Fruit fly (Drosophila melanogaster): ENCODE measurements around the gene Pp2B-14D.
A peak's percentile ranks its signal among the peaks of the same experiment; 100 is the strongest.

Pp2B-14D gene

dm6 chrX:16552567-16552966, 7.2 kb downstream of the Pp2B-14D start (continued):
- TF ChIP-seq CG7963 (GFP tag; IDR thresholded peaks at IDR 0.05; ENCODE audit: partially characterized antibody) (no peak), CG2875 (GFP tag; optimal IDR thresholded peaks at IDR 0.05) (peak; percentile 80), CG11723 (GFP tag; optimal IDR thresholded peaks at IDR 0.05) (peak; percentile 67), gem (tag; optimal IDR thresholded peaks at IDR 0.05) (peak; percentile 91), Ptx1 (GFP tag; IDR thresholded peaks at IDR 0.05) (peak; percentile 74), CG2116 (GFP tag; optimal IDR thresholded peaks at IDR 0.05) (peak; percentile 51), tna (GFP tag; IDR thresholded peaks at IDR 0.05; ENCODE audit: partially characterized antibody) (no peak), sna (GFP tag; IDR thresholded peaks at IDR 0.05; ENCODE audit: partially characterized antibody) (no peak), CG32772 (GFP tag; IDR thresholded peaks at IDR 0.05) (peak; percentile 67; the same call in 1 of the 2 replicates), ase (GFP tag; IDR thresholded peaks at IDR 0.05) (peak; percentile 67), Ada2b (GFP tag; IDR thresholded peaks at IDR 0.05) (peak; percentile 66), CG9932 (GFP tag; IDR thresholded peaks at IDR 0.05) (peak; percentile 60), so (GFP tag; IDR thresholded peaks at IDR 0.05) (no peak), da (GFP tag; optimal IDR thresholded peaks at IDR 0.05) (no peak), lab (GFP tag; optimal IDR thresholded peaks at IDR 0.05) (peak; percentile 89), CG33557 (GFP tag; optimal IDR thresholded peaks at IDR 0.05) (no peak), CG12155 (GFP tag; optimal IDR thresholded peaks at IDR 0.05) (peak; percentile 67), wdn (GFP tag; IDR thresholded peaks at IDR 0.05) (peak; percentile 55; the same call in 1 of the 2 replicates), NFAT (GFP tag; IDR thresholded peaks at IDR 0.05) (peak; percentile 65), Lim3 (GFP tag; IDR thresholded peaks at IDR 0.05) (no peak), CG31441 (GFP tag; IDR thresholded peaks at IDR 0.05) (peak; percentile 88), mld (GFP tag; IDR thresholded peaks at IDR 0.05; ENCODE audit: partially characterized antibody) (no peak), HLHmδ (GFP tag; optimal IDR thresholded peaks at IDR 0.05) (no peak), Oaz (GFP tag; IDR thresholded peaks at IDR 0.05) (no peak; the same call in 1 of the 2 replicates), Pdp1 (GFP tag; optimal IDR thresholded peaks at IDR 0.05) (peak in 1 of 2 experiments; percentile 50), HLH4C (GFP tag; IDR thresholded peaks at IDR 0.05; ENCODE audit: partially characterized antibody) (no peak), Chrac-16 (GFP tag; optimal IDR thresholded peaks at IDR 0.05) (peak; percentile 79), knrl (GFP tag; IDR thresholded peaks at IDR 0.05; ENCODE audit: partially characterized antibody) (no peak), CrebB (tag; optimal IDR thresholded peaks at IDR 0.05) (peak; percentile 68), HmgD (GFP tag; optimal IDR thresholded peaks at IDR 0.05) (no peak), croc (GFP tag; conservative IDR thresholded peaks at IDR 0.05) (peak; percentile 32; the same call in 1 of the 3 replicates), ac (GFP tag; optimal IDR thresholded peaks at IDR 0.05) (peak; percentile 38), CG4360 (GFP tag; IDR thresholded peaks at IDR 0.05) (no peak), CG11085 (GFP tag; IDR thresholded peaks at IDR 0.05) (peak; percentile 56; the same call in 1 of the 2 replicates), CG2120 (GFP tag; optimal IDR thresholded peaks at IDR 0.05) (peak; percentile 82), CG5180 (GFP tag; optimal IDR thresholded peaks at IDR 0.05) (peak; percentile 47), CG6689 (GFP tag; IDR thresholded peaks at IDR 0.05) (peak; percentile 79), pb (GFP tag; optimal IDR thresholded peaks at IDR 0.05) (peak; percentile 57), chm (GFP tag; IDR thresholded peaks at IDR 0.05) (peak; percentile 86; the same call in 1 of the 2 replicates), NK7.1 (GFP tag; optimal IDR thresholded peaks at IDR 0.05) (peak; percentile 17), CG14441 (GFP tag; IDR thresholded peaks at IDR 0.05) (peak; percentile 76), CG18764 (GFP tag; optimal IDR thresholded peaks at IDR 0.05) (peak; percentile 65), PHDP (tag; optimal IDR thresholded peaks at IDR 0.05) (peak; percentile 86), CG4854 (GFP tag; optimal IDR thresholded peaks at IDR 0.05) (peak; percentile 47), CG3065 (GFP tag; optimal IDR thresholded peaks at IDR 0.05) (peak; percentile 62), CG8478 (optimal IDR thresholded peaks at IDR 0.05) (no peak), CG14710 (tag; optimal IDR thresholded peaks at IDR 0.05) (peak; percentile 69), inv (GFP tag; IDR thresholded peaks at IDR 0.05; ENCODE audit: partially characterized antibody) (no peak), CG17568 (GFP tag; optimal IDR thresholded peaks at IDR 0.05) (peak; percentile 83), Gsc (GFP tag; IDR thresholded peaks at IDR 0.05) (no peak), CG13424 (tag; optimal IDR thresholded peaks at IDR 0.05) (peak; percentile 83)

Measured in whole organism, embryonic.